Worm (Caenorhabditis elegans): ENCODE results near the gene kcnl-3.

ce11 chrX:5387629-5388028 is 971 bp downstream of the kcnl-3 start:
- no peak for TF ChIP-seq unc-62 (GFP tag; optimal IDR thresholded peaks at IDR 0.05)
- TF ChIP-seq elt-3 (tag; optimal IDR thresholded peaks at IDR 0.05): no peak
- TF ChIP-seq unc-39 (tag; optimal IDR thresholded peaks at IDR 0.05): no peak
- no peak for TF ChIP-seq snpc-4 (tag; optimal IDR thresholded peaks at IDR 0.05)
- TF ChIP-seq nhr-237 (tag; optimal IDR thresholded peaks at IDR 0.05): no peak
- no peak for TF ChIP-seq ces-1 (GFP tag; optimal IDR thresholded peaks at IDR 0.05)
- TF ChIP-seq pha-4 (tag; optimal IDR thresholded peaks at IDR 0.05): no peak

All from whole organism, mixed stage, embryonic.